Fruit fly (Drosophila melanogaster): ENCODE data around the gene Dnai2.

DNA sequence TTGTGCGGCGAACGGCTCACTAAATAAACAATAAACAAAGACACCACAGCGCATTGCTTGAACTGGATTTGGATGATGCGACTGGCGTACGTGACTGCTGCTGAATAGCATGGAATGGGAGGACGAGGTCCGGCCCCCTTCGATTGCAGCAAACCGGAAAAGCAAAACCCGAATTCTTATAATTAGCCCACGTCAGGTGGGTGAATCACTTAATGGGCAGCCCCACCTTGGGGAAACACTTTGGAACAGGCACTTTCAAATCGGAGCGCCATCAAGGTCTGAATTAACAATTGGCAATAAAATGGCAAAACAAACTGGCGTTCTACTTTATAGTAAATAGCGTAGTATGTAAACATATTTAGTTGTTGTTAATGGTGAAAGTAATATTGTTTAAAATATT, 3.2 kb downstream of the Dnai2 start:
- no peak for TF ChIP-seq CG8478 (optimal IDR thresholded peaks at IDR 0.05)
- TF ChIP-seq Dll (optimal IDR thresholded peaks at IDR 0.05) = no peak
- no peak for TF ChIP-seq EcR (GFP tag; optimal IDR thresholded peaks at IDR 0.05)
- no peak for TF ChIP-seq usp (GFP tag; optimal IDR thresholded peaks at IDR 0.05)
- no peak for TF ChIP-seq pan (optimal IDR thresholded peaks at IDR 0.05)
- TF ChIP-seq psq (optimal IDR thresholded peaks at IDR 0.05) = no peak

Measured in whole organism.